Worm (Caenorhabditis elegans) whole organism, midembryonic: Measurements from ENCODE around the gene C35D6.4.
A peak's percentile ranks its signal among the peaks of the same experiment; 100 is the strongest.

Experiments used
- T22C8.4 ChIP-seq: fragments of 200-800 bp; sonication (Bioruptor generic); IDR thresholded peaks from 2 replicates; pipeline ENCODE4 v1.3.6; 2022; ENCODE audit warnings: missing genetic modification characterization, missing compliant biosample characterization
- cog-1 ChIP-seq: sonication (generic microtip); optimal IDR thresholded peaks from 2 replicates; lab custom pipeline; 2016; ENCODE audit warnings: missing genetic modification characterization, missing compliant biosample characterization
- flt-1 ChIP-seq: fragments of 200-800 bp; sonication (Bioruptor generic); IDR thresholded peaks from 2 replicates; pipeline ENCODE4 v1.3.6; 2022; ENCODE audit warnings: missing genetic modification characterization, missing compliant biosample characterization
- klf-2 ChIP-seq: fragments of 200-800 bp; sonication (Bioruptor generic); conservative IDR thresholded peaks from 2 replicates; pipeline ENCODE4 v1.3.6; 2022; ENCODE audit warnings: missing genetic modification reagents, missing genetic modification characterization, missing compliant biosample characterization
- med-1 ChIP-seq: sonication (generic microtip); optimal IDR thresholded peaks from 2 replicates; lab custom pipeline; 2017; ENCODE audit warnings: missing genetic modification characterization, mild to moderate bottlenecking, missing compliant biosample characterization, antibody characterized with exemption, missing genetic modification reagents; ENCODE audit not compliant: insufficient read depth
- ref-1 ChIP-seq: fragments of 200-800 bp; sonication (Bioruptor generic); conservative IDR thresholded peaks from 2 replicates; pipeline ENCODE4 v1.3.6; 2022; ENCODE audit warnings: missing genetic modification reagents, missing genetic modification characterization, missing compliant biosample characterization
- tab-1 ChIP-seq: fragments of 200-800 bp; sonication (Bioruptor generic); IDR thresholded peaks from 2 replicates; pipeline ENCODE4 v1.3.6; 2022; ENCODE audit warnings: missing genetic modification characterization, missing compliant biosample characterization
- ztf-23 ChIP-seq: fragments of 200-800 bp; sonication (Bioruptor generic); IDR thresholded peaks from 2 replicates; pipeline ENCODE4 v1.3.6; 2022; ENCODE audit warnings: missing genetic modification reagents, missing genetic modification characterization, missing compliant biosample characterization
- ztf-29 ChIP-seq: fragments of 200-800 bp; sonication (Bioruptor generic); IDR thresholded peaks from 2 replicates; pipeline ENCODE4 v1.3.6; 2022; ENCODE audit warnings: missing genetic modification reagents, missing genetic modification characterization, missing compliant biosample characterization

C35D6.4 gene

DNA sequence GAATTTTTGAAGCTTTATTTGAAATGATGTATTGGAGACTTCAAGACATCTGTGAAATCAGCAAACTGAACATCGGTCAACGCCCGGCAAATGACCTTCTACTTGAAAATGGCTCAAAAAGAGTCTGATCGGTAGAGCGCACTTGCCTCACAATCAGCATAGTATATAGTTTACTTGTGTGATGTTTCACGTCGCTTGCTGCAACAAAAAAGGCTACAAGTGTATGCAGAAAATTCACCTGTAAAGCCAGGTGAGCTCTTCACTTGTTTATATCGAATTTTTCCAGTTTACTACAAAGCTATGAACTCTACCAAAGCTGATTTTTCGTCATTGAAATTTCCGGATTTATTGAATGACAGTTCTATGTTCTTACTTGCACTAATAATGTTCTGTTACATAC is 18.2 kb upstream of the C35D6.4 start, which contains the start of gene srz-71:
Gene srz-71, plus strand, starts transcription at position 301 of the 400 bp plus-strand sequence.
- TF ChIP-seq tab-1 = no peak
- TF ChIP-seq klf-2 (GFP tag; lab: Robert Waterston, UW) = no peak
- no peak for TF ChIP-seq flt-1
- TF ChIP-seq med-1 = no peak
- no peak for TF ChIP-seq ztf-23
- no peak for TF ChIP-seq cog-1 (tag; lab: Kevin White, UChicago)
- TF ChIP-seq T22C8.4 (GFP tag; lab: Robert Waterston, UW) = no peak
- TF ChIP-seq ztf-29 (GFP tag; lab: Robert Waterston, UW) = no peak
- TF ChIP-seq ref-1 (GFP tag; lab: Robert Waterston, UW) = no peak

DNA sequence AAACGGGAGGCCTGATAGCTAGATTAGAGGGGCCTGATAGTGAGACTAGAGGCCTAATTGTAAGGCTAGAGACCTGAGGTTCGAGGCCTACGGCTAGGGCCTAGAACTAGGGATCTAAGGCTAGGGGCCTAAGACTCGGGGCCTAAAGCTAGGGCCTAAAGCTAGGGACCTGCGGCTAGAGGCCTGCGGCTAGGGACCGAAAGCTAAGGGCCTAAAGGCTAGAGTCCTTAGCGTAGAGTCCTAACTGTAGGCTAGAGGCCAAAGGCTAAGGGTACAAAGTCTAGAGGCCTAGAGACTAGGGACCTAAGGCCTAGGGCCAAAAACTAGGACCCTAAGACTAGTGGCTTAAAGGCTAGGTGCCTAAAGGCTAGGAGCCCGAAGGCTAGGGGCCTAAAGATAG is 17.7 kb upstream of the C35D6.4 start:
- TF ChIP-seq med-1 = no peak
- no peak for TF ChIP-seq ref-1 (GFP tag; lab: Robert Waterston, UW)
- no peak for TF ChIP-seq ztf-23
- no peak for TF ChIP-seq klf-2 (GFP tag; lab: Robert Waterston, UW)
- TF ChIP-seq tab-1 = no peak
- TF ChIP-seq T22C8.4 (GFP tag; lab: Robert Waterston, UW) = no peak
- TF ChIP-seq cog-1 (tag; lab: Kevin White, UChicago) = no peak
- no peak for TF ChIP-seq ztf-29 (GFP tag; lab: Robert Waterston, UW)
- no peak for TF ChIP-seq flt-1

DNA sequence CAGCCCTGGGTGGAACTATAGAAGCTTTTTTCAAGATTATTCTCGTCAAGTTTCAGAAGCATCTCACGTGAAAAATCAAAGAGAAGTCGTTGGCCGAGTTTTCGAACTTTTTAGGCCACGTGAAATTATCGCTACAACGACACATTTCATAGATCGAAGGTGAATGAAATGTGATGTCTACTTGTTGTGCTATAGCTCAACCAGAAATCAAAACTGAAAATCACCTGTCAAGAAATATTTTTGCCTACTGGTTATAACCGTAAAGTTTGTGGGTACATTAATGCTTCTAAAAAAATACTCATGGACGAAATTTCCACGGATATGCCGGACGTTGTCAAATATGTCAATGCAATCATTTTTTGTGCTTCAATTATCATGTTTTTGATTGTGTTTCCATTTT is 15.8 kb upstream of the C35D6.4 start, which contains the start of gene srz-38:
Gene srz-38, plus strand, starts transcription at position 301 of the 400 bp plus-strand sequence.
- no peak for TF ChIP-seq flt-1
- TF ChIP-seq ref-1 (GFP tag; lab: Robert Waterston, UW) = no peak
- no peak for TF ChIP-seq cog-1 (tag; lab: Kevin White, UChicago)

- TF ChIP-seq ztf-23 = no peak
- TF ChIP-seq klf-2 (GFP tag; lab: Robert Waterston, UW) = no peak
- no peak for TF ChIP-seq flt-1
- no peak for TF ChIP-seq T22C8.4 (GFP tag; lab: Robert Waterston, UW)
- no peak for TF ChIP-seq ref-1 (GFP tag; lab: Robert Waterston, UW)
- no peak for TF ChIP-seq cog-1 (tag; lab: Kevin White, UChicago)
- no peak for TF ChIP-seq ztf-29 (GFP tag; lab: Robert Waterston, UW)
- no peak for TF ChIP-seq tab-1
These were observed 14.1 kb upstream of the C35D6.4 start, which contains the start of gene C35D6.13 for ce11 chrIV:16336721-16337120. Gene C35D6.13, plus strand, starts transcription at chrIV:16337021.

- no peak for TF ChIP-seq klf-2 (GFP tag; lab: Robert Waterston, UW)
- TF ChIP-seq med-1 = no peak
- no peak for TF ChIP-seq tab-1
- TF ChIP-seq ref-1 (GFP tag; lab: Robert Waterston, UW) = no peak
- no peak for TF ChIP-seq cog-1 (tag; lab: Kevin White, UChicago)
- TF ChIP-seq T22C8.4 (GFP tag; lab: Robert Waterston, UW) = no peak
- no peak for TF ChIP-seq ztf-29 (GFP tag; lab: Robert Waterston, UW)
- TF ChIP-seq ztf-23 = no peak
- no peak for TF ChIP-seq flt-1
These were observed 4.3 kb upstream of the C35D6.4 start, which contains the start of gene C35D6.3 for ce11 chrIV:16346514-16346913. Gene C35D6.3, plus strand, starts transcription at chrIV:16346814.

DNA sequence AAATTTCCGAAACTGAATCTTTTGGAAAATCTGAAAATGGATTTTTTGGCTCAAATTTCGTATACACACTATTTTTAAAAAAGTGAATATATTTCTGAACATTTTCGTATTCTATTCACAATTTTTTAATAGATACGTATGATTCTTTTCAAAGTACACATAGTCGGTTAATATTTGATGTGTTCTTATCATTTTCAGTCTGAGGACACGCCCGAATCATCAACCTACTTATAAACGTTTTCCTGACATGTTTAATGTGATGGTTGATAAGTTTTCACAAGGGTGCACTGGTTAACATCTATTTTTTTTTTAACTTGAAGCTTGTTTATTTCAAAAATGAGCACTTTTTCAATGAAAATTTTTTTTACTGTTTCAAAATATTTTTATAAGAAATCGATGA is 13.8 kb downstream of the C35D6.4 start:
- TF ChIP-seq ztf-23 = no peak
- TF ChIP-seq ztf-29 (GFP tag; lab: Robert Waterston, UW) = no peak
- TF ChIP-seq klf-2 (GFP tag; lab: Robert Waterston, UW) = no peak
- TF ChIP-seq flt-1 = no peak
- no peak for TF ChIP-seq tab-1
- no peak for TF ChIP-seq med-1
- TF ChIP-seq T22C8.4 (GFP tag; lab: Robert Waterston, UW) = no peak
- no peak for TF ChIP-seq cog-1 (tag; lab: Kevin White, UChicago)
- TF ChIP-seq ref-1 (GFP tag; lab: Robert Waterston, UW) = no peak

DNA sequence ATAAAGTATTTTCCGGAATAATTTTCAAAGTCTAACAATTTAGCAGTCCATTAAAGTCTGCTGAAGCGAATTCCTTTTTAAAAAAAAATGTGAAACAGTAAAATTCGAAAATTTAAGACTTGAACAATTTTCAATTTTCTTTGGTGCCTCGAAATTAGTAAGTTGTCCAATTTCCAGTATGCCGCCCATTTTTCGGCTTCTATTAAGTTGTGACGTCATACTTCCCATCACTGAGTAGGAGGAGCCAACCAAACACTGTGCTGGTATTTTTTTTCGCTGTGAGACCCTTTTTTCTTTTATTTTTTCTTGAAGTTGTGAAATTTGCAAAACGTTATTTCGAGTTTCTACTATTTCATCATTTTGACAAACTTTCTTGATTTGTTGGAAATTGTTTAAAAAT is 19.8 kb downstream of the C35D6.4 start:
- TF ChIP-seq T22C8.4 (GFP tag; lab: Robert Waterston, UW) (no peak), klf-2 (GFP tag; lab: Robert Waterston, UW) (no peak), cog-1 (tag; lab: Kevin White, UChicago) (no peak), ref-1 (GFP tag; lab: Robert Waterston, UW) (no peak), ztf-23 (no peak), tab-1 (no peak), med-1 (no peak), flt-1 (no peak), ztf-29 (GFP tag; lab: Robert Waterston, UW) (no peak)

DNA sequence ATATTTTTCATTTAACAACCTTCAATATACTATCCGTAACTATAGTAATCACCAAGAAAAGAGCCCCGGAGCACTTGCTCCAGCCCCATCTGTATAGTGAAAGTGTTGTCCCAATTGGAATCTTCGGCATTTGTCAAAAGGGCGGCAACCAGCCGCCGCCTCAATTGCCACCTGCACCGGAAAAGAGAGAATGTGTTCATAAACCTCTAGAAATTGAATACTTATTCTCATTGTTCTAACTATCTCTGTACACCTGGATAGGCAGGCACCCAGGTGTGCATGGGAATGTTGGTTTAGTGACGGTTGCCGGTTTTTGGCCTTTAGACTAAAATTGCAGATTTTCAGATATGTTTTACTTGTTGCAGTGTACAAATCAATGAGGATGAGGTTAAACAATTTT is 27.2 kb downstream of the C35D6.4 start:
- no peak for TF ChIP-seq ref-1 (GFP tag; lab: Robert Waterston, UW)
- TF ChIP-seq ztf-23 = no peak
- no peak for TF ChIP-seq ztf-29 (GFP tag; lab: Robert Waterston, UW)
- no peak for TF ChIP-seq T22C8.4 (GFP tag; lab: Robert Waterston, UW)

ce11 chrIV:16380278-16380677 is 29.5 kb downstream of the C35D6.4 start:
- TF ChIP-seq ztf-23 (no peak), cog-1 (tag; lab: Kevin White, UChicago) (no peak), tab-1 (no peak), ref-1 (GFP tag; lab: Robert Waterston, UW) (no peak), med-1 (no peak), ztf-29 (GFP tag; lab: Robert Waterston, UW) (no peak), klf-2 (GFP tag; lab: Robert Waterston, UW) (no peak)

ce11 chrIV:16380937-16381336 is 30.1 kb downstream of the C35D6.4 start:
- 0 out of 2 replicates have a peak, but pooled peaks have one; percentile 57 for TF ChIP-seq flt-1
- no peak for TF ChIP-seq klf-2 (GFP tag; lab: Robert Waterston, UW)
